Worm (Caenorhabditis elegans) whole organism, late embryonic: ENCODE data around the gene pcp-1.

ENCODE experiments used
- ceh-30 ChIP-seq: fragments of 150-350 bp; optimal IDR thresholded peaks from 2 replicates; lab custom pipeline; 2014; ENCODE audit warnings: missing biosample characterization, missing genetic modification characterization
- fax-1 ChIP-seq: sonication (generic microtip); optimal IDR thresholded peaks from 2 replicates; lab custom pipeline; 2016; ENCODE audit warnings: missing genotype, missing genetic modification characterization, missing compliant biosample characterization

- TF ChIP-seq ceh-30 (tag; lab: Kevin White, UChicago) = no peak
- TF ChIP-seq fax-1 (tag; lab: Kevin White, UChicago) = no peak
Measured at ce11 chrIII:7723412-7724068, 35.2 kb upstream of the pcp-1 start.
